Fruit fly (Drosophila melanogaster): ENCODE measurements around the gene pn.

The pn gene

dm6 chrX:2145690-2146470 is 35.1 kb upstream of the pn start (continued):
- TF ChIP-seq bcd (GFP tag; optimal IDR thresholded peaks at IDR 0.05) (peak; percentile 42), Nf-YB (GFP tag; optimal IDR thresholded peaks at IDR 0.05) (no peak), tin (GFP tag; optimal IDR thresholded peaks at IDR 0.05) (peak; percentile 4), CG17359 (tag; optimal IDR thresholded peaks at IDR 0.05) (peak; percentile 8), fd64A (GFP tag; optimal IDR thresholded peaks at IDR 0.05) (no peak), jumu (GFP tag; optimal IDR thresholded peaks at IDR 0.05) (peak; percentile 13), Taf1 (GFP tag; IDR thresholded peaks at IDR 0.05) (0 out of 2 replicates have a peak, but pooled peaks have one; percentile 35), CG7786 (GFP tag; optimal IDR thresholded peaks at IDR 0.05) (peak; percentile 56), CG2712 (tag; optimal IDR thresholded peaks at IDR 0.05) (peak; percentile 51), Rx (GFP tag; IDR thresholded peaks at IDR 0.05) (no peak), CG4282 (GFP tag; optimal IDR thresholded peaks at IDR 0.05) (peak; percentile 5), Side (GFP tag; optimal IDR thresholded peaks at IDR 0.05) (peak; percentile 9), pho (GFP tag; optimal IDR thresholded peaks at IDR 0.05) (peak; percentile 35), nmo (GFP tag; optimal IDR thresholded peaks at IDR 0.05) (peak; percentile 24), nerfin-1 (tag; optimal IDR thresholded peaks at IDR 0.05) (peak; percentile 23), CG13894 (tag; optimal IDR thresholded peaks at IDR 0.05) (peak; percentile 42), CG10431 (GFP tag; optimal IDR thresholded peaks at IDR 0.05) (no peak), dimm (GFP tag; IDR thresholded peaks at IDR 0.05) (0 out of 2 replicates have a peak, but pooled peaks have one; percentile 20), CG42726 (GFP tag; IDR thresholded peaks at IDR 0.05; ENCODE audit: partially characterized antibody) (no peak), HLHmδ (GFP tag; optimal IDR thresholded peaks at IDR 0.05) (no peak), Trl (optimal IDR thresholded peaks at IDR 0.05) (no peak), Trl (GFP tag; optimal IDR thresholded peaks at IDR 0.05) (peak; percentile 60), lilli (GFP tag; optimal IDR thresholded peaks at IDR 0.05) (peak; percentile 37), CG7271 (tag; optimal IDR thresholded peaks at IDR 0.05) (no peak), CG30403 (GFP tag; optimal IDR thresholded peaks at IDR 0.05) (peak; percentile 49), org-1 (GFP tag; optimal IDR thresholded peaks at IDR 0.05) (no peak), Hand (GFP tag; optimal IDR thresholded peaks at IDR 0.05) (peak; percentile 1), phol (tag; optimal IDR thresholded peaks at IDR 0.05) (peak; percentile 14), Ets65A (GFP tag) (peak; percentile 89), CG6272 (GFP tag; IDR thresholded peaks at IDR 0.05) (peak; percentile 59; the same call in 1 of the 2 replicates), stc (GFP tag; IDR thresholded peaks at IDR 0.05) (no peak), z (GFP tag; IDR thresholded peaks at IDR 0.05) (no peak), Meics (GFP tag; optimal IDR thresholded peaks at IDR 0.05) (peak; percentile 60), gro (GFP tag; optimal IDR thresholded peaks at IDR 0.05) (peak; percentile 46), pnt (GFP tag; optimal IDR thresholded peaks at IDR 0.05) (peak; percentile 1), her (GFP tag; optimal IDR thresholded peaks at IDR 0.05) (peak; percentile 0), CG14014 (GFP tag; IDR thresholded peaks at IDR 0.05) (peak; percentile 27; the same call in 1 of the 2 replicates), CG14667 (GFP tag; IDR thresholded peaks at IDR 0.05) (0 out of 2 replicates have a peak, but pooled peaks have one; percentile 5), CG17186 (GFP tag; optimal IDR thresholded peaks at IDR 0.05) (no peak), CG4404 (GFP tag; IDR thresholded peaks at IDR 0.05) (peak; percentile 37; the same call in 1 of the 2 replicates), CG12659 (GFP tag; optimal IDR thresholded peaks at IDR 0.05) (peak; percentile 21), Dref (GFP tag; IDR thresholded peaks at IDR 0.05) (no peak), H15 (GFP tag; IDR thresholded peaks at IDR 0.05) (0 out of 3 replicates have a peak, but pooled peaks have one; percentile 12), CG7839 (tag; optimal IDR thresholded peaks at IDR 0.05) (peak; percentile 45), PHDP (tag; optimal IDR thresholded peaks at IDR 0.05) (peak; percentile 21), CG12391 (tag; optimal IDR thresholded peaks at IDR 0.05) (peak; percentile 49), E2f1 (GFP tag; IDR thresholded peaks at IDR 0.05) (0 out of 2 replicates have a peak, but pooled peaks have one; percentile 11), Hmr (GFP tag; optimal IDR thresholded peaks at IDR 0.05) (peak; percentile 36), CG14441 (GFP tag; IDR thresholded peaks at IDR 0.05) (peak; percentile 16; the same call in 1 of the 2 replicates)
